Fruit fly (Drosophila melanogaster) ovary, adult (tissue): ENCODE results near the gene EMC10.

ENCODE experiments used
- CG17801 ChIP-seq: fragments of 200-800 bp; optimal IDR thresholded peaks from 2 replicates; lab custom pipeline; 2019; ENCODE audit warnings: missing biosample characterization, mild to moderate bottlenecking, missing genetic modification characterization, moderate library complexity; ENCODE audit not compliant: partially characterized antibody

The EMC10 gene

dm6 chr3L:21573831-21574230 is at the start of gene EMC10:
Gene EMC10, plus strand, starts transcription at chr3L:21574131.
- TF ChIP-seq CG17801 (GFP tag; lab: Kevin White, UChicago): no peak

dm6 chr3L:21529108-21529507 is 44.8 kb upstream of the EMC10 start, which contains the start of gene Arv1:
Gene Arv1, minus strand, starts transcription at chr3L:21529333.
- TF ChIP-seq CG17801 (GFP tag; lab: Kevin White, UChicago): no peak

- peak; percentile 62 for TF ChIP-seq CG17801 (GFP tag; lab: Kevin White, UChicago)
Observed at dm6 chr3L:21533270-21533948, 40.5 kb upstream of the EMC10 start, which contains the start of gene Mkrn1. Gene Mkrn1, minus strand, starts transcription at chr3L:21533713.

- TF ChIP-seq CG17801 (GFP tag; lab: Kevin White, UChicago): no peak
Observed at dm6 chr3L:21534360-21534759, 39.6 kb upstream of the EMC10 start, which contains the start of gene ppk5. Gene ppk5, plus strand, starts transcription at chr3L:21534660.

- TF ChIP-seq CG17801 (GFP tag; lab: Kevin White, UChicago): no peak
Observed at dm6 chr3L:21536857-21537256, 37.1 kb upstream of the EMC10 start, which contains the start of gene Rpn10. Gene Rpn10, plus strand, starts transcription at chr3L:21537000.

dm6 chr3L:21538893-21539244 is 35.1 kb upstream of the EMC10 start:
- TF ChIP-seq CG17801 (GFP tag; lab: Kevin White, UChicago): no peak

dm6 chr3L:21539245-21540196 is 34.4 kb upstream of the EMC10 start, which contains the start of the genes COX8 and VhaM9.7-b:
Gene COX8, minus strand, starts transcription at chr3L:21539447.
Gene VhaM9.7-b, plus strand, starts transcription at chr3L:21539862.
- TF ChIP-seq CG17801 (GFP tag; lab: Kevin White, UChicago): peak; percentile 33

dm6 chr3L:21542059-21542458 is 31.9 kb upstream of the EMC10 start, which contains the start of gene CG33290:
Gene CG33290, plus strand, starts transcription at chr3L:21542359.
- TF ChIP-seq CG17801 (GFP tag; lab: Kevin White, UChicago): no peak

dm6 chr3L:21554752-21555151 is 19.2 kb upstream of the EMC10 start, which contains the start of gene Wnk:
Gene Wnk, minus strand, starts transcription at chr3L:21554928.
- TF ChIP-seq CG17801 (GFP tag; lab: Kevin White, UChicago): no peak

dm6 chr3L:21558176-21558871 is 15.6 kb upstream of the EMC10 start, which contains the start of gene CG7173:
Gene CG7173, minus strand, starts transcription at chr3L:21558226.
- no peak for TF ChIP-seq CG17801 (GFP tag; lab: Kevin White, UChicago)

dm6 chr3L:21562081-21562480 is 11.8 kb upstream of the EMC10 start, which contains the start of gene CapaR:
Gene CapaR, minus strand, starts transcription at chr3L:21562181.
- TF ChIP-seq CG17801 (GFP tag; lab: Kevin White, UChicago): no peak

dm6 chr3L:21565126-21565525 is 8.8 kb upstream of the EMC10 start, which contains the start of gene CG7634:
Gene CG7634, plus strand, starts transcription at chr3L:21565426.
- no peak for TF ChIP-seq CG17801 (GFP tag; lab: Kevin White, UChicago)

- TF ChIP-seq CG17801 (GFP tag; lab: Kevin White, UChicago): no peak
Observed at dm6 chr3L:21568254-21568653, 5.7 kb upstream of the EMC10 start.

- peak; percentile 41 for TF ChIP-seq CG17801 (GFP tag; lab: Kevin White, UChicago)
Observed at dm6 chr3L:21568848-21569372, 5.0 kb upstream of the EMC10 start, which contains the start of the genes CRIF and SMC5. Gene CRIF, minus strand, starts transcription at chr3L:21568898. Gene SMC5, plus strand, starts transcription at chr3L:21569176.
